Fruit fly (Drosophila melanogaster) whole organism, embryonic: ENCODE results near the gene Usp10.

Source experiments
- ATbp ChIP-seq: fragments of 200-800 bp; sonication (Bioruptor generic); optimal IDR thresholded peaks from 2 replicates; lab custom pipeline; 2017; ENCODE audit warnings: missing biosample characterization, mild to moderate bottlenecking, missing genetic modification characterization, missing genetic modification reagents
- Adf1 ChIP-seq: fragments of 200-800 bp; sonication (Bioruptor generic); IDR thresholded peaks from 2 replicates; pipeline ENCODE4 v1.3.6; 2022; ENCODE audit warnings: missing biosample characterization, missing genetic modification characterization
- CG10147 ChIP-seq: fragments of 200-800 bp; sonication (Bioruptor generic); optimal IDR thresholded peaks from 2 replicates; lab custom pipeline; 2019; ENCODE audit warnings: missing biosample characterization, mild to moderate bottlenecking, missing genetic modification characterization, moderate library complexity
- CG10654 ChIP-seq: fragments of 200-800 bp; sonication (Bioruptor generic); optimal IDR thresholded peaks from 2 replicates; lab custom pipeline; 2016; ENCODE audit warnings: missing biosample characterization, missing genetic modification characterization
- CG11085 ChIP-seq: fragments of 200-800 bp; sonication (Bioruptor generic); IDR thresholded peaks from 2 replicates; pipeline ENCODE4 v1.3.6; 2022; ENCODE audit warnings: missing biosample characterization, missing genetic modification characterization
- CG13287 ChIP-seq: fragments of 200-800 bp; sonication (Bioruptor generic); IDR thresholded peaks from 2 replicates; pipeline ENCODE4 v1.3.6; 2022; ENCODE audit warnings: missing biosample characterization, missing genetic modification characterization; ENCODE audit not compliant: partially characterized antibody
- CG15073 ChIP-seq: fragments of 200-800 bp; sonication (Bioruptor generic); optimal IDR thresholded peaks from 2 replicates; lab custom pipeline; 2016; ENCODE audit warnings: missing biosample characterization, missing genetic modification characterization
- CG1603 ChIP-seq: fragments of 200-800 bp; sonication (Bioruptor generic); optimal IDR thresholded peaks from 2 replicates; lab custom pipeline; 2019; ENCODE audit warnings: missing biosample characterization, mild to moderate bottlenecking, missing genetic modification characterization, moderate library complexity
- CG17361 ChIP-seq: fragments of 200-800 bp; sonication (Bioruptor generic); IDR thresholded peaks from 3 replicates; pipeline ENCODE4 v1.3.6; 2022; ENCODE audit warnings: missing biosample characterization, missing genetic modification characterization
- CG18011 ChIP-seq: fragments of 200-800 bp; sonication (Bioruptor generic); optimal IDR thresholded peaks from 2 replicates; lab custom pipeline; 2017; ENCODE audit warnings: missing biosample characterization, missing genetic modification characterization, mild to moderate bottlenecking, moderate library complexity, missing genotype
- CG3065 ChIP-seq: fragments of 200-800 bp; sonication (Bioruptor generic); optimal IDR thresholded peaks from 2 replicates; lab custom pipeline; 2016; ENCODE audit warnings: missing biosample characterization, missing genetic modification characterization
- CG33557 ChIP-seq: fragments of 200-800 bp; sonication (Bioruptor generic); optimal IDR thresholded peaks from 2 replicates; lab custom pipeline; 2019; ENCODE audit warnings: missing biosample characterization, mild to moderate bottlenecking, missing genetic modification characterization, moderate library complexity
- CG3847 ChIP-seq: fragments of 200-800 bp; sonication (Bioruptor generic); IDR thresholded peaks from 2 replicates; pipeline ENCODE4 v1.3.6; 2022; ENCODE audit warnings: missing biosample characterization, missing genetic modification characterization
- CG4328 ChIP-seq: fragments of 200-800 bp; sonication (Bioruptor generic); optimal IDR thresholded peaks from 3 replicates; lab custom pipeline; 2017; ENCODE audit warnings: missing biosample characterization, missing genetic modification reagents, missing genetic modification characterization
- CG4617 ChIP-seq: fragments of 200-800 bp; sonication (Bioruptor generic); optimal IDR thresholded peaks from 3 replicates; lab custom pipeline; 2016; ENCODE audit warnings: missing biosample characterization, missing genetic modification characterization, borderline replicate concordance
- CG4707 ChIP-seq: fragments of 200-800 bp; sonication (Bioruptor generic); optimal IDR thresholded peaks from 2 replicates; lab custom pipeline; 2018; ENCODE audit warnings: missing biosample characterization, mild to moderate bottlenecking, missing genetic modification characterization, moderate library complexity
- CG6765 ChIP-seq: fragments of 200-800 bp; sonication (Bioruptor generic); optimal IDR thresholded peaks from 3 replicates; lab custom pipeline; 2017; ENCODE audit warnings: missing biosample characterization, mild to moderate bottlenecking, missing genetic modification characterization
- CG8944 ChIP-seq: fragments of 200-800 bp; sonication (Bioruptor generic); optimal IDR thresholded peaks from 3 replicates; lab custom pipeline; 2016; ENCODE audit warnings: missing biosample characterization, missing genetic modification characterization
- Chrac-16 ChIP-seq: fragments of 200-800 bp; sonication (Bioruptor generic); optimal IDR thresholded peaks from 3 replicates; lab custom pipeline; 2016; ENCODE audit warnings: missing biosample characterization, missing genetic modification characterization
- Fer3 ChIP-seq: fragments of 200-800 bp; sonication (Bioruptor generic); optimal IDR thresholded peaks from 2 replicates; lab custom pipeline; 2018; ENCODE audit warnings: missing biosample characterization, mild to moderate bottlenecking, missing genetic modification characterization, moderate library complexity
- H15 ChIP-seq: fragments of 200-800 bp; sonication (Bioruptor generic); IDR thresholded peaks from 3 replicates; pipeline ENCODE4 v1.3.6; 2022; ENCODE audit warnings: missing biosample characterization, missing genetic modification characterization
- Hr3 ChIP-seq: fragments of 200-800 bp; sonication (Bioruptor generic); optimal IDR thresholded peaks from 3 replicates; lab custom pipeline; 2016; ENCODE audit warnings: missing biosample characterization, missing genetic modification characterization
- Mes4 ChIP-seq: fragments of 200-800 bp; sonication (Bioruptor generic); optimal IDR thresholded peaks from 2 replicates; lab custom pipeline; 2016; ENCODE audit warnings: missing biosample characterization, missing genetic modification characterization
- NFAT ChIP-seq: fragments of 200-800 bp; sonication (Bioruptor generic); IDR thresholded peaks from 2 replicates; pipeline ENCODE4 v1.3.6; 2022; ENCODE audit warnings: missing biosample characterization, missing genetic modification characterization
- Nf-YA ChIP-seq: fragments of 200-800 bp; sonication (Bioruptor generic); IDR thresholded peaks from 2 replicates; pipeline ENCODE4 v1.3.6; 2022; ENCODE audit warnings: missing biosample characterization, missing genetic modification characterization
- Poxn ChIP-seq: fragments of 200-800 bp; sonication (Bioruptor generic); IDR thresholded peaks from 2 replicates; pipeline ENCODE4 v1.3.6; 2022; ENCODE audit warnings: missing biosample characterization, missing genetic modification characterization
- Sin3A ChIP-seq: fragments of >200 bp; optimal IDR thresholded peaks from 2 replicates; lab custom pipeline; 2018
- Stat92E ChIP-seq, 3 experiments: fragments of >200 bp in 2 of 3; fragments of 200-800 bp in 1 of 3; sonication (Bioruptor generic) in 1 of 3; optimal IDR thresholded peaks; 2 replicates each; lab custom pipeline; 2017 to 2019; ENCODE audit warnings: missing biosample characterization in 3 of 3, missing genetic modification characterization in 3 of 3, mild to moderate bottlenecking in 1 of 3, moderate library complexity in 1 of 3
- Tbp ChIP-seq: fragments of >200 bp; optimal IDR thresholded peaks from 2 replicates; lab custom pipeline; 2018; ENCODE audit warnings: missing biosample characterization, missing genetic modification characterization
- br ChIP-seq: fragments of >200 bp; optimal IDR thresholded peaks from 2 replicates; lab custom pipeline; 2017
- cg ChIP-seq: fragments of 200-800 bp; sonication (Bioruptor generic); optimal IDR thresholded peaks from 3 replicates; lab custom pipeline; 2019; ENCODE audit warnings: missing biosample characterization, mild to moderate bottlenecking, missing genetic modification characterization, moderate library complexity
- danr ChIP-seq: fragments of 200-800 bp; sonication (Bioruptor generic); IDR thresholded peaks from 2 replicates; pipeline ENCODE4 v1.3.6; 2022; ENCODE audit warnings: missing biosample characterization, missing genetic modification characterization
- dati ChIP-seq: fragments of 200-800 bp; sonication (Bioruptor generic); IDR thresholded peaks from 2 replicates; pipeline ENCODE4 v1.3.6; 2022; ENCODE audit warnings: missing biosample characterization, missing genetic modification characterization
- disco-r ChIP-seq: fragments of 200-800 bp; sonication (Bioruptor generic); optimal IDR thresholded peaks from 2 replicates; lab custom pipeline; 2016; ENCODE audit warnings: missing biosample characterization, missing genetic modification characterization
- ftz-f1 ChIP-seq: fragments of 200-800 bp; sonication (Bioruptor generic); optimal IDR thresholded peaks from 2 replicates; lab custom pipeline; 2016; ENCODE audit warnings: missing biosample characterization, missing genetic modification characterization
- gt ChIP-seq: fragments of 200-800 bp; sonication (Bioruptor generic); IDR thresholded peaks from 2 replicates; pipeline ENCODE4 v1.3.6; 2022; ENCODE audit warnings: missing biosample characterization, missing genetic modification characterization
- p53 ChIP-seq: fragments of 200-800 bp; sonication (Bioruptor generic); optimal IDR thresholded peaks from 2 replicates; lab custom pipeline; 2016; ENCODE audit warnings: missing biosample characterization, missing genetic modification characterization
- pfk ChIP-seq: fragments of 200-800 bp; sonication (Bioruptor generic); optimal IDR thresholded peaks from 2 replicates; lab custom pipeline; 2018; ENCODE audit warnings: missing biosample characterization, mild to moderate bottlenecking, missing genetic modification characterization, moderate library complexity
- pho ChIP-seq: fragments of 200-800 bp; sonication (Bioruptor generic); optimal IDR thresholded peaks from 2 replicates; lab custom pipeline; 2016; ENCODE audit warnings: missing biosample characterization, missing genetic modification characterization
- pum ChIP-seq: fragments of 200-800 bp; sonication (Bioruptor generic); optimal IDR thresholded peaks from 2 replicates; lab custom pipeline; 2016; ENCODE audit warnings: missing biosample characterization, missing genetic modification characterization
- seq ChIP-seq: fragments of 200-800 bp; sonication (Bioruptor generic); IDR thresholded peaks from 2 replicates; pipeline ENCODE4 v1.3.6; 2022; ENCODE audit warnings: missing biosample characterization, missing genetic modification characterization
- slou ChIP-seq: fragments of 200-800 bp; sonication (Bioruptor generic); optimal IDR thresholded peaks from 3 replicates; lab custom pipeline; 2016; ENCODE audit warnings: missing biosample characterization, missing genetic modification characterization
- sqz ChIP-seq: fragments of 200-800 bp; sonication (Bioruptor generic); optimal IDR thresholded peaks from 3 replicates; lab custom pipeline; 2018; ENCODE audit warnings: missing biosample characterization, mild to moderate bottlenecking, missing genetic modification characterization
- stwl ChIP-seq: fragments of 200-800 bp; sonication (Bioruptor generic); optimal IDR thresholded peaks from 3 replicates; lab custom pipeline; 2018; ENCODE audit warnings: missing biosample characterization, mild to moderate bottlenecking, missing genetic modification characterization, moderate library complexity
- tgo ChIP-seq: fragments of 200-800 bp; sonication (Bioruptor generic); IDR thresholded peaks from 3 replicates; pipeline ENCODE4 v1.3.6; 2022; ENCODE audit warnings: missing biosample characterization, missing genetic modification characterization
- tin ChIP-seq: fragments of 200-800 bp; sonication (Bioruptor generic); optimal IDR thresholded peaks from 3 replicates; lab custom pipeline; 2016; ENCODE audit warnings: missing biosample characterization, missing genetic modification characterization
- trh ChIP-seq: fragments of 200-800 bp; sonication (Bioruptor generic); optimal IDR thresholded peaks from 2 replicates; lab custom pipeline; 2016; ENCODE audit warnings: missing biosample characterization, missing genetic modification characterization
- tup ChIP-seq: fragments of 200-800 bp; sonication (Bioruptor generic); optimal IDR thresholded peaks from 2 replicates; lab custom pipeline; 2016; ENCODE audit warnings: missing biosample characterization, mild to moderate bottlenecking, missing genetic modification characterization, moderate library complexity
- unc-4 ChIP-seq: fragments of 200-800 bp; sonication (Bioruptor generic); IDR thresholded peaks from 2 replicates; pipeline ENCODE4 v1.3.6; 2022; ENCODE audit warnings: missing biosample characterization, missing genetic modification characterization; ENCODE audit not compliant: partially characterized antibody
- wor ChIP-seq: fragments of 200-800 bp; sonication (Bioruptor generic); IDR thresholded peaks from 2 replicates; pipeline ENCODE4 v1.3.6; 2022; ENCODE audit warnings: missing biosample characterization, missing genetic modification characterization
- yki ChIP-seq: fragments of >200 bp; optimal IDR thresholded peaks from 3 replicates; lab custom pipeline; 2018

Gene Usp10

DNA sequence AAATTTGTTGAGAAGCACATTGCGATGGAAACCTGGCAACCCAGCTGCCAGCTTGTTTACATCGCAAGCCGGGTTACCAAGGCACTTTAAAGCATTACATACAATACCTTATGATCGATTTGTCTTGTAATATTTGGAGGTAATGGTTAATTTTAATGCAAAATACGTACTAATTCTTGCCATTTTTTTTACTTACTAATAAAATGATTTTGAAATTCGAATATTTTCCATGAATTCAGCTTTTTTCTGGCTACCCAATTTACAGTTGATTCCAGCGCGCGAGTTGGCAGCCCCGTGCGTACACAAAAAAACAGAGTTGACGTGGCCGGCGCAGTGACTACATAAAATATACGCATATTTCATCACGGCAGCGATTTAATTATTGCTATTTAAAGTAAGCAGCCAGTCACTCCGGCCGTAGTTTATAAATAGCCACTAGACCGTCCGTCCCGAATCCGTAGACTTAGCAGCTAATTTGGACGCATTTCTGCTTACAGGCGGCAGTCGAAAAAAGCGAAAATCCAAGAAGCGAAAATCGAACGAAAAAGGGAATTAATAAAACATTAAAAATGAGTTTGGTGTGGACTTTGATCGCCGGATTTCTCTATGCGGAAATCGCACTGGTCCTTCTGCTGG lies 34.0 kb upstream of the Usp10 start, which contains the start of the genes CG13901 and CG13887 (continued):
- TF ChIP-seq CG3847 (GFP tag; lab: Robert Waterston, UW) (peak; percentile 95), CG4617 (GFP tag; lab: Kevin White, UChicago) (peak; percentile 97), Sin3A (lab: Kevin White, UChicago) (peak; percentile 97), unc-4 (GFP tag; lab: Robert Waterston, UW) (no peak), CG13287 (GFP tag; lab: Robert Waterston, UW) (peak; percentile 76), tup (GFP tag; lab: Kevin White, UChicago) (peak; percentile 82), Chrac-16 (GFP tag; lab: Kevin White, UChicago) (peak; percentile 94), H15 (peak; percentile 81), seq (peak; percentile 79), wor (GFP tag; lab: Robert Waterston, UW) (peak; percentile 80), Tbp (no peak), Hr3 (peak; percentile 93), CG6765 (GFP tag; lab: Kevin White, UChicago) (peak; percentile 85), ftz-f1 (GFP tag; lab: Kevin White, UChicago) (peak; percentile 61), danr (GFP tag; lab: Robert Waterston, UW) (peak; percentile 82), pum (GFP tag; lab: Kevin White, UChicago) (peak; percentile 94), tin (GFP tag; lab: Kevin White, UChicago) (peak; percentile 94), slou (GFP tag; lab: Kevin White, UChicago) (peak; percentile 86), CG8944 (GFP tag; lab: Kevin White, UChicago) (peak; percentile 95), CG33557 (GFP tag; lab: Kevin White, UChicago) (peak; percentile 84), CG18011 (peak; percentile 87), yki (no peak), p53 (GFP tag; lab: Kevin White, UChicago) (peak; percentile 77), sqz (peak; percentile 88), tgo (GFP tag; lab: Robert Waterston, UW) (peak; percentile 89), Nf-YA (peak; percentile 77), CG10654 (GFP tag; lab: Kevin White, UChicago) (peak; percentile 92), cg (GFP tag; lab: Kevin White, UChicago) (no peak), gt (GFP tag; lab: Robert Waterston, UW) (0 out of 2 replicates have a peak, but pooled peaks have one; percentile 40), Mes4 (peak; percentile 75), stwl (tag; lab: Kevin White, UChicago) (peak; percentile 93), pho (GFP tag; lab: Kevin White, UChicago) (peak; percentile 95), Poxn (GFP tag; lab: Robert Waterston, UW) (peak; percentile 28; the same call in 1 of the 2 replicates), Adf1 (GFP tag; lab: Robert Waterston, UW) (peak; percentile 72), CG4328 (GFP tag; lab: Kevin White, UChicago) (peak; percentile 87), CG17361 (peak; percentile 91), Fer3 (tag; lab: Kevin White, UChicago) (peak; percentile 90), trh (GFP tag; lab: Kevin White, UChicago) (peak; percentile 73), CG4707 (GFP tag; lab: Kevin White, UChicago) (peak; percentile 53), NFAT (GFP tag; lab: Robert Waterston, UW) (peak; percentile 82), Stat92E (GFP tag; optimal IDR thresholded peaks at IDR 0.05; lab: Kevin White, UChicago) (no peak), ATbp (GFP tag; lab: Kevin White, UChicago) (peak; percentile 78), CG10147 (peak; percentile 90), CG1603 (tag; lab: Kevin White, UChicago) (peak; percentile 91), CG11085 (GFP tag; lab: Robert Waterston, UW) (peak; percentile 73), br (lab: Kevin White, UChicago) (no peak), pfk (GFP tag; lab: Kevin White, UChicago) (peak; percentile 26), disco-r (peak; percentile 84), CG15073 (GFP tag; lab: Kevin White, UChicago) (peak; percentile 59), dati (GFP tag; lab: Robert Waterston, UW) (0 out of 2 replicates have a peak, but pooled peaks have one; percentile 52), CG3065 (GFP tag; lab: Kevin White, UChicago) (peak; percentile 63)
